Worm (Caenorhabditis elegans): ENCODE results near the gene nse-4.

ce11 chrIV:11475080-11475479 is 5.6 kb upstream of the nse-4 start:
- TF ChIP-seq rnt-1 (tag; optimal IDR thresholded peaks at IDR 0.05) (no peak), unc-86 (tag; optimal IDR thresholded peaks at IDR 0.05) (no peak), pag-3 (tag; optimal IDR thresholded peaks at IDR 0.05; ENCODE audit: borderline replicate concordance, insufficient read depth) (no peak), nhr-12 (tag; optimal IDR thresholded peaks at IDR 0.05) (no peak), lsy-2 (tag; optimal IDR thresholded peaks at IDR 0.05) (no peak), ces-1 (GFP tag; optimal IDR thresholded peaks at IDR 0.05) (no peak)

Data from whole organism, L1 larva.